Fruit fly (Drosophila melanogaster): ENCODE results near the gene ham.

ham gene

dm6 chr2L:18839143-18839872 lies 46.6 kb upstream of the ham start, which contains the start of gene CG10600 (continued):
- TF ChIP-seq Sox15 (GFP tag; optimal IDR thresholded peaks at IDR 0.05): peak; percentile 55
- peak; percentile 91 for TF ChIP-seq svp (GFP tag)
- TF ChIP-seq CG11294 (GFP tag; IDR thresholded peaks at IDR 0.05): 0 out of 2 replicates have a peak, but pooled peaks have one; percentile 17
- TF ChIP-seq CG10631 (GFP tag; optimal IDR thresholded peaks at IDR 0.05): peak; percentile 62
- TF ChIP-seq CG6163 (GFP tag; IDR thresholded peaks at IDR 0.05): peak; percentile 63; the same call in 2 of the 3 replicates
- peak; percentile 56 for TF ChIP-seq fd85E (GFP tag; optimal IDR thresholded peaks at IDR 0.05)
- no peak for TF ChIP-seq Eip75B (GFP tag; optimal IDR thresholded peaks at IDR 0.05)
- TF ChIP-seq achi (GFP tag; optimal IDR thresholded peaks at IDR 0.05): peak; percentile 66
- no peak for TF ChIP-seq Lpt (GFP tag; optimal IDR thresholded peaks at IDR 0.05)
- TF ChIP-seq CG34406 (GFP tag; optimal IDR thresholded peaks at IDR 0.05): peak; percentile 50
- TF ChIP-seq CG6792 (GFP tag; optimal IDR thresholded peaks at IDR 0.05): peak; percentile 75
- peak; percentile 55 for TF ChIP-seq dac (GFP tag; optimal IDR thresholded peaks at IDR 0.05)
- no peak for TF ChIP-seq Hr38 (GFP tag; optimal IDR thresholded peaks at IDR 0.05)
- TF ChIP-seq Gug (GFP tag; IDR thresholded peaks at IDR 0.05): no peak
- TF ChIP-seq CG3919 (GFP tag; optimal IDR thresholded peaks at IDR 0.05): peak; percentile 81
- TF ChIP-seq CG6276 (GFP tag; optimal IDR thresholded peaks at IDR 0.05): no peak
- peak; percentile 42 for TF ChIP-seq CG11902 (GFP tag; optimal IDR thresholded peaks at IDR 0.05)
- no peak for TF ChIP-seq Eip93F (GFP tag; optimal IDR thresholded peaks at IDR 0.05)
- peak; percentile 77 for TF ChIP-seq fkh (GFP tag; optimal IDR thresholded peaks at IDR 0.05)
- peak; percentile 80 for TF ChIP-seq lz (GFP tag; optimal IDR thresholded peaks at IDR 0.05)
- 0 out of 3 replicates have a peak, but pooled peaks have one; percentile 36 for TF ChIP-seq eg (GFP tag; IDR thresholded peaks at IDR 0.05)
- peak; percentile 72 for TF ChIP-seq net (GFP tag; optimal IDR thresholded peaks at IDR 0.05)

- no peak for TF ChIP-seq fkh (GFP tag; optimal IDR thresholded peaks at IDR 0.05)
- no peak for TF ChIP-seq Eip78C (GFP tag)
- TF ChIP-seq lz (GFP tag; optimal IDR thresholded peaks at IDR 0.05): no peak
- TF ChIP-seq Hr4 (GFP tag; optimal IDR thresholded peaks at IDR 0.05): no peak
- TF ChIP-seq svp (GFP tag): peak; percentile 61
- TF ChIP-seq CG11294 (GFP tag; IDR thresholded peaks at IDR 0.05): no peak
- TF ChIP-seq Ets96B (tag; optimal IDR thresholded peaks at IDR 0.05): no peak
- no peak for TF ChIP-seq fd59A (GFP tag; optimal IDR thresholded peaks at IDR 0.05)
Observed at dm6 chr2L:18834525-18834924, 41.8 kb upstream of the ham start.

dm6 chr2L:18830587-18831528 lies 38.2 kb upstream of the ham start, which contains the start of the genes CG17597 and ScpX:
Gene CG17597, minus strand, starts transcription at chr2L:18831153.
Gene ScpX, plus strand, starts transcription at chr2L:18831229.
- TF ChIP-seq CG8632 (GFP tag; optimal IDR thresholded peaks at IDR 0.05): peak; percentile 11
- TF ChIP-seq dac (GFP tag; optimal IDR thresholded peaks at IDR 0.05): peak; percentile 4
- peak; percentile 46 for TF ChIP-seq CG3919 (GFP tag; optimal IDR thresholded peaks at IDR 0.05)
- no peak for TF ChIP-seq Gug (GFP tag; IDR thresholded peaks at IDR 0.05)
- TF ChIP-seq CG6276 (GFP tag; optimal IDR thresholded peaks at IDR 0.05): peak; percentile 17
- peak; percentile 18 for TF ChIP-seq CG34406 (GFP tag; optimal IDR thresholded peaks at IDR 0.05)
- peak; percentile 60 for TF ChIP-seq CG32006 (GFP tag; optimal IDR thresholded peaks at IDR 0.05)
- peak; percentile 97 for TF ChIP-seq svp (GFP tag)
- TF ChIP-seq CG11902 (GFP tag; optimal IDR thresholded peaks at IDR 0.05): peak; percentile 28
- peak; percentile 74 for TF ChIP-seq pdm3 (GFP tag; optimal IDR thresholded peaks at IDR 0.05)
- TF ChIP-seq CG11762 (GFP tag; optimal IDR thresholded peaks at IDR 0.05; ENCODE audit: insufficient read depth): no peak
- TF ChIP-seq CG9139 (GFP tag; optimal IDR thresholded peaks at IDR 0.05): peak; percentile 25
- no peak for TF ChIP-seq Hr38 (GFP tag; optimal IDR thresholded peaks at IDR 0.05)
- peak; percentile 54 for TF ChIP-seq CG6854 (GFP tag; optimal IDR thresholded peaks at IDR 0.05)
- no peak for TF ChIP-seq Ets21C (GFP tag; optimal IDR thresholded peaks at IDR 0.05)
- TF ChIP-seq Ets96B (tag; optimal IDR thresholded peaks at IDR 0.05): peak; percentile 62
- TF ChIP-seq Met (GFP tag; optimal IDR thresholded peaks at IDR 0.05): peak; percentile 67
- TF ChIP-seq fd59A (GFP tag; optimal IDR thresholded peaks at IDR 0.05): peak; percentile 5
- TF ChIP-seq CG8119 (GFP tag; IDR thresholded peaks at IDR 0.05): peak; percentile 44; the same call in 2 of the 3 replicates
- peak; percentile 65 for TF ChIP-seq achi (GFP tag; optimal IDR thresholded peaks at IDR 0.05)
- TF ChIP-seq Blimp-1 (GFP tag; optimal IDR thresholded peaks at IDR 0.05): no peak
- no peak for TF ChIP-seq acj6 (GFP tag; optimal IDR thresholded peaks at IDR 0.05)
- peak; percentile 21 for TF ChIP-seq CG6792 (GFP tag; optimal IDR thresholded peaks at IDR 0.05)
- peak; percentile 57 for TF ChIP-seq Sox102F (GFP tag; optimal IDR thresholded peaks at IDR 0.05)
- no peak for TF ChIP-seq CG4318 (GFP tag; optimal IDR thresholded peaks at IDR 0.05)
- TF ChIP-seq Hr4 (GFP tag; optimal IDR thresholded peaks at IDR 0.05): peak; percentile 76
- TF ChIP-seq Sox14 (GFP tag; optimal IDR thresholded peaks at IDR 0.05): peak; percentile 71
- TF ChIP-seq eg (GFP tag; IDR thresholded peaks at IDR 0.05): 0 out of 3 replicates have a peak, but pooled peaks have one; percentile 17
- no peak for TF ChIP-seq Smox (GFP tag; optimal IDR thresholded peaks at IDR 0.05)
- TF ChIP-seq CG6808 (GFP tag; optimal IDR thresholded peaks at IDR 0.05): peak; percentile 48
- peak; percentile 65 for TF ChIP-seq lz (GFP tag; optimal IDR thresholded peaks at IDR 0.05)

All from whole organism, prepupa.